Worm (Caenorhabditis elegans) whole organism, L1 larva: Measurements from ENCODE around the gene irld-56.

Source experiments
- lin-13 ChIP-seq: fragments of 150-350 bp; optimal IDR thresholded peaks from 2 replicates; lab custom pipeline; 2014; ENCODE audit warnings: missing biosample characterization, missing genetic modification reagents, missing genetic modification characterization
- lin-39 ChIP-seq: fragments of 150-350 bp; optimal IDR thresholded peaks from 2 replicates; lab custom pipeline; 2014; ENCODE audit warnings: missing biosample characterization, missing genetic modification reagents, missing genetic modification characterization
- nhr-11 ChIP-seq: fragments of 150-350 bp; optimal IDR thresholded peaks from 2 replicates; lab custom pipeline; 2014; ENCODE audit warnings: missing biosample characterization, missing genetic modification characterization
- pqm-1 ChIP-seq: sonication (generic microtip); optimal IDR thresholded peaks from 3 replicates; lab custom pipeline; 2017; ENCODE audit warnings: missing biosample characterization, missing genetic modification characterization
- snpc-4 ChIP-seq: fragments of 150-350 bp; optimal IDR thresholded peaks from 2 replicates; lab custom pipeline; 2014; ENCODE audit warnings: missing biosample characterization, missing genetic modification characterization
- unc-86 ChIP-seq: sonication (generic microtip); optimal IDR thresholded peaks from 2 replicates; lab custom pipeline; 2016; ENCODE audit warnings: missing genetic modification characterization, missing compliant biosample characterization

ce11 chrIV:14015844-14016243, 3.9 kb downstream of the irld-56 start, which contains the start of gene srw-63:
- TF ChIP-seq lin-39 (tag; lab: Kevin White, UChicago) (no peak), unc-86 (no peak), pqm-1 (tag; lab: Kevin White, UChicago) (no peak), lin-13 (GFP tag; lab: Kevin White, UChicago) (no peak), nhr-11 (tag; lab: Kevin White, UChicago) (no peak), snpc-4 (tag; lab: Kevin White, UChicago) (no peak)
